Worm (Caenorhabditis elegans): ENCODE data around the gene C30G12.2.

The C30G12.2 gene

DNA sequence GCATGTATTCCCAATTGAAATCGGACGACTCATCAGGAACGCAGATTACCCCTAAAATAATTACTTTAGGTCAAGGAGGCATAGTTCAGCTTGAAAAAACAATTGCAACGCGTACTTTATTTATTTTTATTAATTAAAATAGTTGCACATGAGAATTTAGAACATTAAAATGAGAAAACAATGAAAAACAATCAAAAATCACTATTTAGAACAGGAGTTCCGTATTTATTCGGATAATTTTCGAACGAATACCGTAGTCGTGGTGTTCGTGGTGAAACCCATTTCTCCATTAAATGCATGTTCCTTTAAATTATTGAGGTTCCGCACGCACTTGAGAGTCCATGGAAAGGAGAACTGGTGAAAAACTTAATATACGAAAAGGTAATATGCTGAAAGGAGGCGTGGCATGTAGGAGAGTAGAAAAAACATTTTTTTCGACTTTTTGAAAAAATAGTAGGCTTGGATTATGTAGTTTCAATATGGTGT, 8.0 kb downstream of the C30G12.2 start, which contains the start of gene puf-8:
Gene puf-8, minus strand, starts transcription at position 51 of the 486 bp plus-strand sequence.
- TF ChIP-seq dmd-4 (tag; optimal IDR thresholded peaks at IDR 0.05; ENCODE audit: borderline replicate concordance) (no peak), pros-1 (tag; optimal IDR thresholded peaks at IDR 0.05) (no peak), T23F11.4 (GFP tag; optimal IDR thresholded peaks at IDR 0.05) (no peak), elt-4 (tag; optimal IDR thresholded peaks at IDR 0.05) (no peak), ceh-31 (tag; optimal IDR thresholded peaks at IDR 0.05) (no peak)

DNA sequence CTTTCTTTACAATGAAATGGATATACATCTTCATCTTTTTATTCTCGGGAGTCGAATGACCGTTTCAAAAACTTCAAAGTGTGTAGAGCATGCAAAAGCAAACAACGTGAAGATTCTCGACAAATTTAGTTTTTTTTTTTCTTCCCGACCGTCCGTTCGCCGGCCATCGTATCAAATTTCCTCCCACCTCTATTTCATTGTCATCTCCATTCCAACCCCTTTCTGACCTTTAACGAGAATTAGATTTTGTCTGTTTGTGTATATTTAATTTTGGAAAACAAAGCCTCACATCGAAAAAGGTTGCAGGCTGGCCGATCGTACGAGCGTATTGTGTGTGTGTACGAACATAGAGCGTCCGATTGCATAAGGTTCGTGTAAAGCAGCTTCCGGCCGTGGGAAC, 8.8 kb downstream of the C30G12.2 start, which contains the start of gene C30G12.1:
Gene C30G12.1, plus strand, starts transcription at position 301 of the 400 bp plus-strand sequence.
- TF ChIP-seq C38D4.7 (GFP tag; optimal IDR thresholded peaks at IDR 0.05) (no peak), ceh-34 (tag; optimal IDR thresholded peaks at IDR 0.05) (peak; percentile 68)

DNA sequence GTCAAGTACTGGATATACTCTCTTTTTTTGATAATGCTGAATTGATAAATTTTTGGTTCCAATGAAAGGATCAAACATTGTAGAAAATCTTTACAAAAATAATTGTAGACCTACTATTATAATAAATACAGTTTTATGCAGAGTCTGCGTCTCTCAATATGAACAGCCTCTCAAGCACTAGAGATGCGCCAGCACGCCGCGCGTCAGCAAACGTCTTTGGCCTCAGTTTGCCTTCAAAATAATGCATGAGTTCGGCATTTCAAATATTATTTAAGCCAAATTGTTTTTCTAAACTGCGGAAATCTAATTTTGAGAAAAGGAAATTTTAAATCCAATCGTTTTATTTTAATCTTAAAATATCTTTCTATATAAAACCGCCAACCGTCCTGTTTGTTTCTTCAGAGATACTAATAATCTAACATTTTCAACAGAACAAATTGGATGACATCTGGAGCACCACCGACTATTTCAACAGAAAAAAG, 11.5 kb downstream of the C30G12.2 start, which contains the start of gene cul-4:
Gene cul-4, plus strand, starts transcription at position 432 of the 482 bp plus-strand sequence.
- TF ChIP-seq ceh-14 (tag; optimal IDR thresholded peaks at IDR 0.05), result peak; percentile 14
- TF ChIP-seq odd-2 (tag; optimal IDR thresholded peaks at IDR 0.05), result no peak
- peak; percentile 40 for TF ChIP-seq nfya-1 (tag; optimal IDR thresholded peaks at IDR 0.05)
- peak; percentile 12 for TF ChIP-seq tbx-2 (tag; optimal IDR thresholded peaks at IDR 0.05)
- TF ChIP-seq pat-9 (tag; optimal IDR thresholded peaks at IDR 0.05), result no peak
- TF ChIP-seq ceh-31 (tag; optimal IDR thresholded peaks at IDR 0.05), result peak; percentile 10
- peak; percentile 8 for TF ChIP-seq ceh-2 (tag; optimal IDR thresholded peaks at IDR 0.05)

DNA sequence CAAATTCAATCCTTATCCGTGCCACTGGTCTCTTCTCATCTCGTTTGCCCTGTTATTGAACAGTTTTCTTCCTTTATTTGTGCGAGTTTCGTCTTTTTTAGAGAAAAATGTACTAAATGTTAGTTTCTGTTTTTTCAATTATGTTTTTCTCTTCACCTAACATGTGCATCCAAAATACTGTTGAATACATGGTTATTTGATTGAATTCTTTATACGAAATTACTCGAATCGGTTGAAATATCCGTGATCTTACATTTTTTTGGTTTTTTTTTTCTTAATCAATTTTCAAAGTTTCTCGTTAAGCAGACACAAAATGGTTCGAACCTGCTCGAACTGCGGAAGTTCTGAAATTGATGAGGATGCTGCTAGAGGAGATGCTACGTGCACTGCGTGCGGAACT, 15.3 kb downstream of the C30G12.2 start, which contains the start of gene brf-1:
Gene brf-1, plus strand, starts transcription at position 301 of the 400 bp plus-strand sequence.
- no peak for TF ChIP-seq dve-1 (tag; optimal IDR thresholded peaks at IDR 0.05)
- no peak for TF ChIP-seq ceh-9 (tag; optimal IDR thresholded peaks at IDR 0.05)
- TF ChIP-seq C08G9.2 (tag; optimal IDR thresholded peaks at IDR 0.05), result no peak
- no peak for TF ChIP-seq hlh-6 (tag; optimal IDR thresholded peaks at IDR 0.05)
- TF ChIP-seq odd-2 (tag; optimal IDR thresholded peaks at IDR 0.05), result no peak
- TF ChIP-seq unc-42 (tag; optimal IDR thresholded peaks at IDR 0.05), result no peak
- no peak for TF ChIP-seq elt-4 (tag; optimal IDR thresholded peaks at IDR 0.05)
- TF ChIP-seq pha-2 (tag; optimal IDR thresholded peaks at IDR 0.05), result no peak
- no peak for TF ChIP-seq ztf-16 (tag; optimal IDR thresholded peaks at IDR 0.05)

DNA sequence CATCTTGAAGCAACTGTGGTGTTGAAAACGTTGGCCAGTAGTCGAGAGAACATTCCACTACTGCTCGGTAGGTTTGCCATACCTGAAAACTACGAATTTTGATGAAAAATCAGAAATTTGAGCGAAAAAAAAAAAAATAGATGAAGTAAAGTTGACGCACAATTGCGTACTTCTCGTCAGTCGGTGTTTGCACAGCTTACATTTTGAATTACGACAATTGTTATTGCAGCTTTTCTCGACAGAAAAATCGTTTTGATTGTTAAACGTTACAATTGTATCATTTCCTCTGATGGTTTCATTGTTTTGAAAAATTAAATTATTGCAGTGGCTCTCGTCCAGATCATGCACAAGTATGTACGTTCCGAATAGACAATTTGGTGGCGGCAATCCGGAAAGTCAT, 19.8 kb downstream of the C30G12.2 start, which contains the start of the genes F45E12.5 and cnep-1:
Gene F45E12.5, minus strand, starts transcription at position 93 of the 400 bp plus-strand sequence.
Gene cnep-1, plus strand, starts transcription at position 326 of the 400 bp plus-strand sequence.
- TF ChIP-seq madf-2 (tag; optimal IDR thresholded peaks at IDR 0.05) (no peak), unc-86 (tag; optimal IDR thresholded peaks at IDR 0.05) (no peak), ceh-6 (GFP tag; optimal IDR thresholded peaks at IDR 0.05) (no peak), unc-55 (GFP tag; optimal IDR thresholded peaks at IDR 0.05) (no peak), ceh-34 (tag; optimal IDR thresholded peaks at IDR 0.05) (no peak), ets-4 (tag; optimal IDR thresholded peaks at IDR 0.05) (no peak), pha-4 (tag; optimal IDR thresholded peaks at IDR 0.05) (no peak), tbx-2 (tag; optimal IDR thresholded peaks at IDR 0.05) (no peak), ceh-48 (tag; optimal IDR thresholded peaks at IDR 0.05) (no peak), syd-9 (tag; optimal IDR thresholded peaks at IDR 0.05) (no peak), ztf-16 (tag; optimal IDR thresholded peaks at IDR 0.05) (no peak), sox-2 (GFP tag; IDR thresholded peaks at IDR 0.05) (no peak), unc-42 (tag; optimal IDR thresholded peaks at IDR 0.05) (no peak), elt-2 (tag; optimal IDR thresholded peaks at IDR 0.05) (no peak)

DNA sequence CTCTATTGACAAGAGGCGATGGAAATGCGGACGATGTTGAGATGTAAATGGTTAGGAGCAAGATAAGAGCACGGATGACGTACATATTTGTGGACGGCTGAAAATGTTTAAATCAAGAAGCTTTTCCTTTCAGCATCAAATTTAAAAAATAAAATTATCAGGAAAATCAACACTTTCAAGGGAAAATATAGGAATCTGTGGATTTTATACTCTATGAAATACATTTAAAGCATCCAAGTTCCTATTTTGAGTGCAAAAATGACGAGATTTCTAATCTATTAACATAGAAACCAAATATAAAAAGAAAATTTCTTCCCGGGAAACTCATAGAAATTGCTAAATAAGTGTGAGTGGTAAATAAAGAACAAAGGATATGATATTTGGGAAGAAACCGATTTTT, 23.9 kb downstream of the C30G12.2 start, which contains the start of gene F45E12.6:
Gene F45E12.6, minus strand, starts transcription at position 101 of the 400 bp plus-strand sequence.
- TF ChIP-seq tbx-7 (tag; optimal IDR thresholded peaks at IDR 0.05), result no peak
- no peak for TF ChIP-seq syd-9 (tag; optimal IDR thresholded peaks at IDR 0.05)
- no peak for TF ChIP-seq madf-2 (tag; optimal IDR thresholded peaks at IDR 0.05)
- no peak for TF ChIP-seq ztf-16 (tag; optimal IDR thresholded peaks at IDR 0.05)
- TF ChIP-seq sdc-2 (tag; optimal IDR thresholded peaks at IDR 0.05), result no peak
- TF ChIP-seq ahr-1 (tag; optimal IDR thresholded peaks at IDR 0.05), result no peak
- TF ChIP-seq sox-2 (GFP tag; IDR thresholded peaks at IDR 0.05), result no peak
- TF ChIP-seq hlh-15 (tag; optimal IDR thresholded peaks at IDR 0.05), result no peak
- TF ChIP-seq pax-1 (tag; optimal IDR thresholded peaks at IDR 0.05), result no peak
- no peak for TF ChIP-seq lim-6 (tag; optimal IDR thresholded peaks at IDR 0.05)
- TF ChIP-seq ref-2 (tag; optimal IDR thresholded peaks at IDR 0.05), result no peak
- no peak for TF ChIP-seq ceh-14 (tag; optimal IDR thresholded peaks at IDR 0.05)
- no peak for TF ChIP-seq nhr-232 (tag; optimal IDR thresholded peaks at IDR 0.05)

Data from whole organism, late embryonic.